Worm (Caenorhabditis elegans) whole organism, young adult: Measurements from ENCODE around the gene taf-8.

ENCODE experiments used
- ama-1 ChIP-seq, 3 experiments: fragments of 150-350 bp in 1 of 3; sonication (generic microtip) in 2 of 3; optimal IDR thresholded peaks; 2 replicates each; lab custom pipeline; 2014 to 2018; ENCODE audit warnings: missing biosample characterization in 2 of 3, missing genetic modification characterization in 2 of 3, missing genetic modification reagents in 2 of 3
- ceh-40 ChIP-seq: fragments of 200-800 bp; sonication (Bioruptor generic); IDR thresholded peaks from 2 replicates; pipeline ENCODE4 v1.3.6; 2022; ENCODE audit warnings: missing genetic modification characterization, missing compliant biosample characterization
- lir-1 ChIP-seq: fragments of 200-800 bp; sonication (Bioruptor generic); conservative IDR thresholded peaks from 2 replicates; pipeline ENCODE4 v1.3.6; 2022; ENCODE audit warnings: missing genetic modification reagents, missing genetic modification characterization, missing compliant biosample characterization
- lsl-1 ChIP-seq: fragments of 200-800 bp; sonication (Bioruptor generic); optimal IDR thresholded peaks from 2 replicates; lab custom pipeline; 2018; ENCODE audit warnings: mild to moderate bottlenecking, missing genetic modification characterization, moderate library complexity, missing compliant biosample characterization
- nfyb-1 ChIP-seq: fragments of 200-800 bp; sonication (Bioruptor generic); IDR thresholded peaks from 2 replicates; pipeline ENCODE4 v1.3.6; 2022; ENCODE audit warnings: missing genetic modification reagents, missing genetic modification characterization, missing compliant biosample characterization
- ztf-25 ChIP-seq: fragments of 200-800 bp; sonication (Bioruptor generic); IDR thresholded peaks from 2 replicates; pipeline ENCODE4 v1.3.6; 2022; ENCODE audit warnings: missing genetic modification reagents, missing genetic modification characterization, missing compliant biosample characterization

DNA sequence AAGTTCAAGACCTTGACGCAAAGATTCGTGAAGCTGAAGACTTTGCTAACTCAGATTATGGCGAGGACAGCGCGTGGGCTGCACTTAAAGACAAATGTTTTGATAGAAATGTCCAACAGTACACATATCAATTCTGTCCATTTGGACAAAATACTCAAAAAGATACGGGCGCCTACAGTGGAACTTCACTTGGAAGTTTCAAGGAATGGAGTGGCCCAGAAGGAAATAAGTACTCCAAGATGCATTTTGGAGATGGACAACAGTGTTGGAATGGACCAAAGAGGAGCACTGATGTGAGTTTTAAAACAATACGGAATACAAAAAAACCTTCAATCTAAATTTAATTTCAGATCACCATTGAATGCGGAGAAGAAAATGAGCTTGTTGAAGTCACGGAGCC, 43.2 kb upstream of the taf-8 start:
- TF ChIP-seq lsl-1 (no peak), ama-1 (optimal IDR thresholded peaks at IDR 0.05; lab: Kevin White, UChicago) (no peak), ama-1 (GFP tag; optimal IDR thresholded peaks at IDR 0.05; lab: Kevin White, UChicago) (no peak), lir-1 (GFP tag; lab: Robert Waterston, UW) (no peak), ztf-25 (no peak), ceh-40 (no peak), nfyb-1 (no peak)
